Fruit fly (Drosophila melanogaster): ENCODE results near the gene Rpp14b.
A peak's percentile ranks its signal among the peaks of the same experiment; 100 is the strongest.

DNA sequence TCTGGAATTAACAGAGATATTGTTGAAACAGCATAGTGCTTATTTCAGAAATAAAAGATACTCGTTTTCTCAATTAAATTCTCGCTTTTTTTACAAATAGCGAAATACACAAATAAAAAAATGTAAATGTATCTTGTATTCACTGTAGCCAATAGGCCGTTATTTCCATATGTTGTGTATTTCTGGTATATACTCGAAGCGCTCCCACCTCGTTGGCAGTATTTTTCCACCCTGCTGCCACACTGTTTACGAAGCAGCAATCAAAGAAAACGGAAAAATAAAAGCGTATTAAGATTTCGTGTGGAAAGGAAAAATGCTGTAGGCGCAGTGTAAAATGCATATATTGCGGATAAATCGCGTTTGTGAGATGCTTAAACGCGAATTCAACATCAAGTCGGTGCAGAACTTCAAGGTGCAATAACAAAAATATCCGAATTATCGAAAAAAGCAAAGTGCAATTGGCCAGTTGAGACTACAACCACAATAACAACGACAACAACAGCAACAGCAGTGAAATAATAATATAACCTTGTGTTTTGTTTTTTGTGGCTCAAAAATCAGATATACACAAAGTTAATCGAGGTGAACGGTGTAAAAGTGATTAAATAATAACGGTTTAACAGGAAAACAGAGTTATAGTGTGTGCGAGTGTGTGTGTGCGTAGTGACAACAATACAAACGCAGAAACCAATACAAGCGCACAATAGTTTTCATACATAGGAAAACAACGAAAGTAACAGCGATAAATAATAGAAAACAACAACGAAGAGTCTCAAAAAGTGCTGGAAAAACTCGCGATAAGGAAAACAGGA is 2.5 kb downstream of the Rpp14b start, which contains the start of gene sima:
- TF ChIP-seq CG6163 (GFP tag; IDR thresholded peaks at IDR 0.05) (peak; percentile 61), Smox (GFP tag; optimal IDR thresholded peaks at IDR 0.05) (peak; percentile 7), Lpt (GFP tag; optimal IDR thresholded peaks at IDR 0.05) (no peak)

All from whole organism, prepupa.